Worm (Caenorhabditis elegans) whole organism, L4/young adult: ENCODE data around the gene gcsh-1.

Source experiments
- W03F9.2 ChIP-seq: fragments of 150-350 bp; optimal IDR thresholded peaks from 2 replicates; lab custom pipeline; 2014; ENCODE audit warnings: missing biosample characterization, missing genetic modification characterization
- dao-5 ChIP-seq: sonication (generic microtip); optimal IDR thresholded peaks from 2 replicates; lab custom pipeline; 2016; ENCODE audit warnings: missing genotype, missing genetic modification characterization, moderate library complexity, missing compliant biosample characterization

DNA sequence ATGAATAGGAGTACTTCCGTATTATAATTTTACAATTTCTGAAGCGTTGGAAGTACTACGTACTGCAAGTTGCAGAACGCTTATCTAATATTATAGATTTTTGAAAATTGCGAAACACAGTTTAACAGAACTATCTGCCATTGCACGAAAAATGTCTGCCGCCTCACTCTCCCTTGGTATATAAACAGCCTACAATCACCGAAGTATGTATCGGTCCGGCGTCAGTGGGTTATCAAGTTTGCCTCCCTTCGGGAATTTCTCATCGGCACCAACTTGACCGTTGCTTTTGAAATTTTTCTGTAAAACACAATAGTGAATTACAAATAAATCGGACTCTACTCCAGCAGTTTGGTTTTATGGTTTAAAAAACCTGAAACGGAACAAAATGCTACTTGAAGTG lies 37.5 kb downstream of the gcsh-1 start:
- no peak for TF ChIP-seq W03F9.2 (tag; lab: Kevin White, UChicago)
- TF ChIP-seq dao-5 = no peak
